Fruit fly (Drosophila melanogaster): ENCODE results near the gene beg.

Gene beg

DNA sequence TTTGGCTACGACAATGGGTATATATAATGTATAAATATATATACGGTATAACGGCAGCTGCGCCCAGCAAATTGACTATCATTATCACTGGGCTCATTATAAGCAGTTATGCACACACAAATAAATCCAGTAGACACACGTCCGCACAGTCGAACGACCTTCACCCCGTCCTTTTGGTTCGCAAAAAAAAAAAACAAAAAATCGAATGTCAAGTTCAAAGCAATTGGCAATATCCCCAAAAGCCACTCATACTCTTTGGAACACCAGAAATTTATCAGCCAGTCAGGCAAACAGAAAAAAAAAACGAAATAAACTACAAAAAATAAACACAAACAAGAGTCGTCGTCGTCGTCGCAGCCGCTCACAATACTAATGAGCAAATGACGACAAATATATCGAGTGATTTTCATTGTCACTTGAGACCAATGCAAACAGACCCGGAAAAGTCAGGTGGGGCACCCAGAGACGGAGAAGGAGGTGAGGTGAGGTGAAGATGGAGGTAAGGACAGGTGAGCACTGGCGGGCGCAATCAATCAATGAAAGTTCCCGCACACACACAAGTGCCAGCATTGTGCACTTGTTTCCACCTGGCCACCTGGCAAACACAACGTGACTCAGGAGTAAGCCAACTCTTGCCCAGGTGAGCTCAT is 30.6 kb upstream of the beg start (continued):
- TF ChIP-seq Rx (GFP tag; IDR thresholded peaks at IDR 0.05) (no peak), CG3281 (GFP tag; optimal IDR thresholded peaks at IDR 0.05) (no peak), CG2678 (tag; optimal IDR thresholded peaks at IDR 0.05) (no peak), gcm2 (GFP tag; optimal IDR thresholded peaks at IDR 0.05) (no peak), tgo (GFP tag; IDR thresholded peaks at IDR 0.05) (peak; percentile 34; the same call in 1 of the 3 replicates), Hand (GFP tag; optimal IDR thresholded peaks at IDR 0.05) (no peak), hbn (GFP tag; IDR thresholded peaks at IDR 0.05; ENCODE audit: partially characterized antibody) (no peak), CG34422 (GFP tag; IDR thresholded peaks at IDR 0.05) (peak; percentile 36; the same call in 1 of the 3 replicates), tio (GFP tag; optimal IDR thresholded peaks at IDR 0.05) (no peak), Hmr (GFP tag; optimal IDR thresholded peaks at IDR 0.05) (no peak), CG10274 (GFP tag; optimal IDR thresholded peaks at IDR 0.05) (no peak), E2f2 (GFP tag; IDR thresholded peaks at IDR 0.05) (no peak), CG12769 (tag; optimal IDR thresholded peaks at IDR 0.05) (no peak), Doc2 (GFP tag; IDR thresholded peaks at IDR 0.05) (no peak), dysf (GFP tag; IDR thresholded peaks at IDR 0.05) (peak; percentile 22; the same call in 2 of the 3 replicates), Med (GFP tag) (peak; percentile 54), ash1 (GFP tag; optimal IDR thresholded peaks at IDR 0.05) (no peak), sob (GFP tag; IDR thresholded peaks at IDR 0.05) (peak; percentile 31; the same call in 1 of the 2 replicates), CG11696 (GFP tag; IDR thresholded peaks at IDR 0.05) (no peak), CG10366 (GFP tag; IDR thresholded peaks at IDR 0.05) (peak; percentile 43), Elba2 (GFP tag; optimal IDR thresholded peaks at IDR 0.05) (no peak), nerfin-2 (GFP tag; IDR thresholded peaks at IDR 0.05; ENCODE audit: partially characterized antibody) (no peak), ham (GFP tag; IDR thresholded peaks at IDR 0.05) (0 out of 2 replicates have a peak, but pooled peaks have one; percentile 7), CG17568 (GFP tag; optimal IDR thresholded peaks at IDR 0.05) (no peak), Aef1 (GFP tag; IDR thresholded peaks at IDR 0.05) (peak; percentile 10; the same call in 2 of the 3 replicates), Dip3 (GFP tag; optimal IDR thresholded peaks at IDR 0.05) (no peak), H15 (GFP tag; IDR thresholded peaks at IDR 0.05) (no peak), C15 (GFP tag; IDR thresholded peaks at IDR 0.05) (0 out of 3 replicates have a peak, but pooled peaks have one; percentile 41), ara (GFP tag; IDR thresholded peaks at IDR 0.05) (no peak), CG8924 (tag; optimal IDR thresholded peaks at IDR 0.05) (no peak), dmrt99B (tag; optimal IDR thresholded peaks at IDR 0.05) (no peak), CG2889 (GFP tag; IDR thresholded peaks at IDR 0.05) (no peak), en (GFP tag; optimal IDR thresholded peaks at IDR 0.05) (peak; percentile 30), CG1529 (GFP tag; optimal IDR thresholded peaks at IDR 0.05) (no peak), exex (tag; optimal IDR thresholded peaks at IDR 0.05) (peak; percentile 4), CG6765 (GFP tag; optimal IDR thresholded peaks at IDR 0.05) (no peak), CG31388 (GFP tag; optimal IDR thresholded peaks at IDR 0.05) (no peak), esg (GFP tag; conservative IDR thresholded peaks at IDR 0.05) (0 out of 2 replicates have a peak, but pooled peaks have one; percentile 9), CG14667 (GFP tag; IDR thresholded peaks at IDR 0.05) (no peak), peb (GFP tag; IDR thresholded peaks at IDR 0.05) (no peak), disco-r (GFP tag; optimal IDR thresholded peaks at IDR 0.05) (no peak), CG10543 (GFP tag; optimal IDR thresholded peaks at IDR 0.05) (no peak), grau (tag; optimal IDR thresholded peaks at IDR 0.05) (no peak), CkIIα-i1 (GFP tag; IDR thresholded peaks at IDR 0.05) (no peak), danr (GFP tag; IDR thresholded peaks at IDR 0.05) (no peak), so (GFP tag; IDR thresholded peaks at IDR 0.05) (no peak), sug (tag; optimal IDR thresholded peaks at IDR 0.05) (no peak), fd96Cb (tag; optimal IDR thresholded peaks at IDR 0.05) (no peak), CG33557 (GFP tag; optimal IDR thresholded peaks at IDR 0.05) (peak; percentile 20), z (GFP tag; IDR thresholded peaks at IDR 0.05) (peak; percentile 25; the same call in 1 of the 3 replicates), CG9817 (tag; optimal IDR thresholded peaks at IDR 0.05) (no peak)

Measured in whole organism, embryonic.